Worm (Caenorhabditis elegans) whole organism, L4 larva: ENCODE results near the gene F36H1.12.

Experiments
- F37D6.2 ChIP-seq: sonication (generic microtip); optimal IDR thresholded peaks from 2 replicates; lab custom pipeline; 2016; ENCODE audit warnings: mild to moderate bottlenecking, missing genetic modification characterization, missing compliant biosample characterization
- ceh-32 ChIP-seq: sonication (generic microtip); optimal IDR thresholded peaks from 2 replicates; lab custom pipeline; 2016; ENCODE audit warnings: mild to moderate bottlenecking, missing genetic modification characterization, missing compliant biosample characterization; ENCODE audit not compliant: poor library complexity
- ctbp-1 ChIP-seq: fragments of 200-800 bp; sonication (Bioruptor generic); IDR thresholded peaks from 2 replicates; pipeline ENCODE4 v1.3.6; 2022; ENCODE audit warnings: missing genetic modification reagents, missing genetic modification characterization, missing compliant biosample characterization
- fos-1 ChIP-seq: fragments of 150-350 bp; optimal IDR thresholded peaks from 2 replicates; lab custom pipeline; 2014; ENCODE audit warnings: missing biosample characterization, missing genetic modification characterization
- nhr-11 ChIP-seq: fragments of 150-350 bp; optimal IDR thresholded peaks from 2 replicates; lab custom pipeline; 2014; ENCODE audit warnings: missing biosample characterization, missing genetic modification characterization
- nhr-25 ChIP-seq: sonication (generic microtip); optimal IDR thresholded peaks from 2 replicates; lab custom pipeline; 2017; ENCODE audit warnings: missing genetic modification characterization, mild to moderate bottlenecking, missing compliant biosample characterization, antibody characterized with exemption, moderate library complexity, borderline replicate concordance; ENCODE audit not compliant: insufficient read depth
- pqm-1 ChIP-seq: sonication (generic microtip); optimal IDR thresholded peaks from 2 replicates; lab custom pipeline; 2017; ENCODE audit warnings: missing biosample characterization, missing genetic modification characterization
- rbr-2 ChIP-seq: sonication (generic microtip); optimal IDR thresholded peaks from 2 replicates; lab custom pipeline; 2016; ENCODE audit warnings: missing genotype, missing genetic modification characterization, missing compliant biosample characterization
- spr-3 ChIP-seq: fragments of 200-800 bp; sonication (Bioruptor generic); optimal IDR thresholded peaks from 2 replicates; lab custom pipeline; 2018; ENCODE audit warnings: mild to moderate bottlenecking, missing genetic modification characterization, missing compliant biosample characterization
- ztf-11 ChIP-seq: fragments of 150-350 bp; optimal IDR thresholded peaks from 2 replicates; lab custom pipeline; 2014; ENCODE audit warnings: missing biosample characterization, missing genetic modification characterization
- ztf-7 ChIP-seq: fragments of 150-350 bp; optimal IDR thresholded peaks from 2 replicates; lab custom pipeline; 2014; ENCODE audit warnings: missing biosample characterization, missing genetic modification characterization

DNA sequence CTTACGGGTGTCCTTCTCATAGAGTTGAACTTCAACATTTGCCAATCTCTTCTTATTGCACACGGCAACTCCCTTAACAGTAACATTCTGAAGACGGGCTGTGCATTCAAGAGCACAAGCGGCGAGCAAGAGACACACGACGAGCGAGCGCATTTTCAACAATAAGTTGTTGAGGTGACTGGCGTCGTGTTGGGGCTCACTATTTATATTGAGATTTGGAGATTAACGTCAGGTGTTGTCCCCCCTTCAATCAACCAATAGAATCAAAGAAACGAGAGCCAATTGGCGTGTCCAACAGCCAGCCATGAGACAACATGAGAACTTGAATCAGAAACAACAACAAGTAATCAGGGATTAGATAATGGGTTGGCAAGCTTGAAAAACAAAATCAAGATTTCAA, 10.5 kb upstream of the F36H1.12 start, which contains the start of gene ttr-16:
- TF ChIP-seq ztf-7 (tag; lab: Kevin White, UChicago), result no peak
- TF ChIP-seq nhr-11, result peak; percentile 67
- TF ChIP-seq pqm-1, result no peak
- no peak for TF ChIP-seq nhr-25 (tag; lab: Kevin White, UChicago)
- no peak for TF ChIP-seq ztf-11
- TF ChIP-seq rbr-2 (tag; lab: Kevin White, UChicago), result no peak
- TF ChIP-seq spr-3, result no peak
- TF ChIP-seq fos-1 (tag; lab: Kevin White, UChicago), result no peak
- TF ChIP-seq ctbp-1, result no peak
- no peak for TF ChIP-seq ceh-32 (tag; lab: Kevin White, UChicago)
- no peak for TF ChIP-seq F37D6.2 (tag; lab: Kevin White, UChicago)
